Fruit fly (Drosophila melanogaster) whole organism, embryonic: ENCODE measurements around the gene Blm.

Experiments
- Ada2b ChIP-seq: fragments of 200-800 bp; sonication (Bioruptor generic); IDR thresholded peaks from 2 replicates; pipeline ENCODE4 v1.3.6; 2022; ENCODE audit warnings: missing biosample characterization, missing genetic modification characterization
- Asciz ChIP-seq: fragments of 200-800 bp; sonication (Bioruptor generic); optimal IDR thresholded peaks from 2 replicates; lab custom pipeline; 2017; ENCODE audit warnings: missing biosample characterization, mild to moderate bottlenecking, missing genetic modification characterization, missing genetic modification reagents
- B-H2 ChIP-seq: fragments of 200-800 bp; sonication (Bioruptor generic); optimal IDR thresholded peaks from 2 replicates; lab custom pipeline; 2018; ENCODE audit warnings: missing biosample characterization, mild to moderate bottlenecking, missing genetic modification characterization
- CG1024 ChIP-seq: fragments of 200-800 bp; sonication (Bioruptor generic); IDR thresholded peaks from 2 replicates; pipeline ENCODE4 v1.3.6; 2022; ENCODE audit warnings: missing biosample characterization, missing genetic modification characterization
- CG11085 ChIP-seq: fragments of 200-800 bp; sonication (Bioruptor generic); IDR thresholded peaks from 2 replicates; pipeline ENCODE4 v1.3.6; 2022; ENCODE audit warnings: missing biosample characterization, missing genetic modification characterization
- CG11247 ChIP-seq: fragments of 200-800 bp; sonication (Bioruptor generic); IDR thresholded peaks from 2 replicates; pipeline ENCODE4 v1.3.6; 2022; ENCODE audit warnings: missing biosample characterization, missing genetic modification characterization
- CG12391 ChIP-seq: fragments of 200-800 bp; sonication (Bioruptor generic); optimal IDR thresholded peaks from 3 replicates; lab custom pipeline; 2018; ENCODE audit warnings: missing biosample characterization, mild to moderate bottlenecking, missing genetic modification characterization, moderate library complexity
- CG13287 ChIP-seq: fragments of 200-800 bp; sonication (Bioruptor generic); IDR thresholded peaks from 2 replicates; pipeline ENCODE4 v1.3.6; 2022; ENCODE audit warnings: missing biosample characterization, missing genetic modification characterization; ENCODE audit not compliant: partially characterized antibody
- CG13296 ChIP-seq: fragments of 200-800 bp; sonication (Bioruptor generic); optimal IDR thresholded peaks from 3 replicates; lab custom pipeline; 2018; ENCODE audit warnings: missing biosample characterization, mild to moderate bottlenecking, missing genetic modification characterization
- CG13424 ChIP-seq: fragments of 200-800 bp; sonication (Bioruptor generic); optimal IDR thresholded peaks from 2 replicates; lab custom pipeline; 2019; ENCODE audit warnings: missing biosample characterization, mild to moderate bottlenecking, missing genetic modification characterization, moderate library complexity
- CG15479 ChIP-seq: fragments of 200-800 bp; sonication (Bioruptor generic); optimal IDR thresholded peaks from 3 replicates; lab custom pipeline; 2019; ENCODE audit warnings: missing biosample characterization, mild to moderate bottlenecking, missing genetic modification characterization, moderate library complexity
- CG16813 ChIP-seq: fragments of 200-800 bp; sonication (Bioruptor generic); IDR thresholded peaks from 3 replicates; pipeline ENCODE4 v1.3.6; 2022; ENCODE audit warnings: missing biosample characterization, missing genetic modification characterization; ENCODE audit not compliant: partially characterized antibody
- CG17328 ChIP-seq: fragments of 200-800 bp; sonication (Bioruptor generic); IDR thresholded peaks from 2 replicates; pipeline ENCODE4 v1.3.6; 2022; ENCODE audit warnings: missing biosample characterization, missing genetic modification characterization
- CG17829 ChIP-seq: fragments of 200-800 bp; optimal IDR thresholded peaks from 2 replicates; lab custom pipeline; 2019; ENCODE audit warnings: missing biosample characterization, mild to moderate bottlenecking, missing genetic modification characterization, moderate library complexity
- CG3065 ChIP-seq: fragments of 200-800 bp; sonication (Bioruptor generic); optimal IDR thresholded peaks from 2 replicates; lab custom pipeline; 2016; ENCODE audit warnings: missing biosample characterization, missing genetic modification characterization
- CG31441 ChIP-seq: fragments of 200-800 bp; sonication (Bioruptor generic); IDR thresholded peaks from 2 replicates; pipeline ENCODE4 v1.3.6; 2022; ENCODE audit warnings: missing biosample characterization, missing genetic modification characterization
- CG32772 ChIP-seq: fragments of 200-800 bp; sonication (Bioruptor generic); IDR thresholded peaks from 2 replicates; pipeline ENCODE4 v1.3.6; 2022; ENCODE audit warnings: missing biosample characterization, missing genetic modification characterization
- CG3847 ChIP-seq: fragments of 200-800 bp; sonication (Bioruptor generic); IDR thresholded peaks from 2 replicates; pipeline ENCODE4 v1.3.6; 2022; ENCODE audit warnings: missing biosample characterization, missing genetic modification characterization
- CG5180 ChIP-seq: fragments of 200-800 bp; sonication (Bioruptor generic); optimal IDR thresholded peaks from 3 replicates; lab custom pipeline; 2017; ENCODE audit warnings: missing biosample characterization, missing genetic modification characterization, mild to moderate bottlenecking, moderate library complexity, missing genetic modification reagents
- CG6175 ChIP-seq: fragments of 200-800 bp; sonication (Bioruptor generic); IDR thresholded peaks from 3 replicates; pipeline ENCODE4 v1.3.6; 2022; ENCODE audit warnings: missing biosample characterization, missing genetic modification characterization
- CG6254 ChIP-seq: fragments of 200-800 bp; sonication (Bioruptor generic); optimal IDR thresholded peaks from 3 replicates; lab custom pipeline; 2017; ENCODE audit warnings: mild to moderate bottlenecking, missing biosample characterization, missing genetic modification reagents, missing genetic modification characterization
- CG6272 ChIP-seq: fragments of 200-800 bp; sonication (Bioruptor generic); IDR thresholded peaks from 2 replicates; pipeline ENCODE4 v1.3.6; 2022; ENCODE audit warnings: missing biosample characterization, missing genetic modification characterization
- CG7556 ChIP-seq: fragments of 200-800 bp; sonication (Bioruptor generic); optimal IDR thresholded peaks from 2 replicates; lab custom pipeline; 2017; ENCODE audit warnings: missing biosample characterization, mild to moderate bottlenecking, missing genetic modification characterization
- CG8281 ChIP-seq: fragments of 200-800 bp; sonication (Bioruptor generic); optimal IDR thresholded peaks from 2 replicates; lab custom pipeline; 2018; ENCODE audit warnings: missing biosample characterization, mild to moderate bottlenecking, missing genetic modification characterization, moderate library complexity
- CG8290 ChIP-seq, 3 experiments: fragments of 200-800 bp; sonication (Bioruptor generic); optimal IDR thresholded peaks; 2 replicates each; lab custom pipeline; 2016 to 2019; ENCODE audit warnings: missing biosample characterization in 3 of 3, missing genetic modification characterization in 3 of 3, mild to moderate bottlenecking in 2 of 3, moderate library complexity in 1 of 3
- CG9437 ChIP-seq: fragments of 200-800 bp; sonication (Bioruptor generic); optimal IDR thresholded peaks from 2 replicates; lab custom pipeline; 2018; ENCODE audit warnings: missing biosample characterization, mild to moderate bottlenecking, missing genetic modification characterization
- HLH4C ChIP-seq: fragments of 200-800 bp; sonication (Bioruptor generic); IDR thresholded peaks from 3 replicates; pipeline ENCODE4 v1.3.6; 2022; ENCODE audit warnings: missing biosample characterization, missing genetic modification characterization; ENCODE audit not compliant: partially characterized antibody
- HLHmδ ChIP-seq: fragments of 200-800 bp; sonication (Bioruptor generic); optimal IDR thresholded peaks from 2 replicates; lab custom pipeline; 2018; ENCODE audit warnings: missing biosample characterization, mild to moderate bottlenecking, missing genetic modification characterization, moderate library complexity
- Lhr ChIP-seq: fragments of 200-800 bp; sonication (Bioruptor generic); optimal IDR thresholded peaks from 3 replicates; lab custom pipeline; 2017; ENCODE audit warnings: mild to moderate bottlenecking, missing biosample characterization, missing genetic modification reagents, missing genetic modification characterization
- Lpt ChIP-seq: fragments of >200 bp; optimal IDR thresholded peaks from 2 replicates; lab custom pipeline; 2018; ENCODE audit warnings: missing biosample characterization, missing genetic modification characterization
- Meics ChIP-seq: fragments of 200-800 bp; sonication (Bioruptor generic); optimal IDR thresholded peaks from 2 replicates; lab custom pipeline; 2017; ENCODE audit warnings: missing biosample characterization, mild to moderate bottlenecking, missing genetic modification characterization
- NC2α ChIP-seq: fragments of 200-800 bp; sonication (Bioruptor generic); optimal IDR thresholded peaks from 2 replicates; lab custom pipeline; 2016; ENCODE audit warnings: missing biosample characterization, missing genetic modification characterization
- TFAM ChIP-seq: fragments of 200-800 bp; sonication (Bioruptor generic); optimal IDR thresholded peaks from 2 replicates; lab custom pipeline; 2017; ENCODE audit warnings: missing biosample characterization, missing genetic modification characterization, inconsistent platforms
- Xbp1 ChIP-seq: fragments of 200-800 bp; sonication (Bioruptor generic); optimal IDR thresholded peaks from 3 replicates; lab custom pipeline; 2016; ENCODE audit warnings: missing biosample characterization, mild to moderate bottlenecking, missing genetic modification characterization
- ato ChIP-seq: fragments of 200-800 bp; sonication (Bioruptor generic); IDR thresholded peaks from 2 replicates; pipeline ENCODE4 v1.3.6; 2022; ENCODE audit warnings: missing biosample characterization, missing genetic modification characterization; ENCODE audit not compliant: partially characterized antibody
- bab2 ChIP-seq: fragments of 200-800 bp; sonication (Bioruptor generic); optimal IDR thresholded peaks from 2 replicates; lab custom pipeline; 2016; ENCODE audit warnings: missing biosample characterization, missing genetic modification characterization
- emc ChIP-seq: fragments of 200-800 bp; sonication (Bioruptor generic); optimal IDR thresholded peaks from 2 replicates; lab custom pipeline; 2016; ENCODE audit warnings: missing biosample characterization, missing genetic modification characterization
- gcm2 ChIP-seq: fragments of 200-800 bp; sonication (Bioruptor generic); optimal IDR thresholded peaks from 2 replicates; lab custom pipeline; 2016; ENCODE audit warnings: missing biosample characterization, missing genetic modification characterization
- hb ChIP-seq: fragments of 200-800 bp; sonication (Bioruptor generic); IDR thresholded peaks from 3 replicates; pipeline ENCODE4 v1.3.6; 2022; ENCODE audit warnings: missing biosample characterization, missing genetic modification characterization; ENCODE audit not compliant: partially characterized antibody
- her ChIP-seq: fragments of 200-800 bp; sonication (Bioruptor generic); optimal IDR thresholded peaks from 2 replicates; lab custom pipeline; 2016; ENCODE audit warnings: missing biosample characterization, missing genetic modification characterization
- nerfin-2 ChIP-seq: fragments of 200-800 bp; sonication (Bioruptor generic); IDR thresholded peaks from 2 replicates; pipeline ENCODE4 v1.3.6; 2022; ENCODE audit warnings: missing biosample characterization, missing genetic modification characterization; ENCODE audit not compliant: partially characterized antibody
- org-1 ChIP-seq: fragments of 200-800 bp; sonication (Bioruptor generic); optimal IDR thresholded peaks from 2 replicates; lab custom pipeline; 2017; ENCODE audit warnings: missing biosample characterization, missing genetic modification characterization
- p53 ChIP-seq: fragments of 200-800 bp; sonication (Bioruptor generic); optimal IDR thresholded peaks from 2 replicates; lab custom pipeline; 2016; ENCODE audit warnings: missing biosample characterization, missing genetic modification characterization
- sd ChIP-seq: fragments of 200-800 bp; sonication (Bioruptor generic); optimal IDR thresholded peaks from 3 replicates; lab custom pipeline; 2018; ENCODE audit warnings: missing biosample characterization, mild to moderate bottlenecking, missing genetic modification characterization, moderate library complexity
- sima ChIP-seq: fragments of 200-800 bp; sonication (Bioruptor generic); optimal IDR thresholded peaks from 2 replicates; lab custom pipeline; 2016; ENCODE audit warnings: missing biosample characterization, missing genetic modification characterization
- ttk ChIP-seq: fragments of 200-800 bp; sonication (Bioruptor generic); IDR thresholded peaks from 2 replicates; pipeline ENCODE4 v2.1.2; 2022; ENCODE audit warnings: missing biosample characterization, missing genetic modification characterization
- tx ChIP-seq: fragments of 200-800 bp; sonication (Bioruptor generic); optimal IDR thresholded peaks from 2 replicates; lab custom pipeline; 2016; ENCODE audit warnings: missing biosample characterization, missing genetic modification characterization
- vnd ChIP-seq: fragments of 200-800 bp; sonication (Bioruptor generic); IDR thresholded peaks from 3 replicates; pipeline ENCODE4 v1.3.6; 2022; ENCODE audit warnings: missing biosample characterization, missing genetic modification characterization; ENCODE audit not compliant: partially characterized antibody
- zfh2 ChIP-seq: fragments of 200-800 bp; sonication (Bioruptor generic); optimal IDR thresholded peaks from 2 replicates; lab custom pipeline; 2016; ENCODE audit warnings: missing biosample characterization, missing genetic modification characterization

Blm gene

dm6 chr3R:11780181-11780688, 38.7 kb upstream of the Blm start (continued):
- TF ChIP-seq CG9437 (peak; percentile 88), bab2 (GFP tag; lab: Kevin White, UChicago) (peak; percentile 35), HLH4C (GFP tag; lab: Robert Waterston, UW) (no peak), emc (GFP tag; lab: Kevin White, UChicago) (no peak), Lpt (GFP tag; lab: Kevin White, UChicago) (no peak), p53 (GFP tag; lab: Kevin White, UChicago) (no peak), org-1 (GFP tag; lab: Kevin White, UChicago) (peak; percentile 85), vnd (GFP tag; lab: Robert Waterston, UW) (no peak), CG16813 (no peak), tx (no peak), sd (tag; lab: Kevin White, UChicago) (peak; percentile 10), Ada2b (GFP tag; lab: Robert Waterston, UW) (peak; percentile 53; the same call in 1 of the 2 replicates), CG11085 (GFP tag; lab: Robert Waterston, UW) (no peak), CG6254 (peak; percentile 93), CG11247 (GFP tag; lab: Robert Waterston, UW) (peak; percentile 59; the same call in 1 of the 2 replicates), NC2α (GFP tag; lab: Kevin White, UChicago) (no peak), CG15479 (GFP tag; lab: Kevin White, UChicago) (peak; percentile 63), CG8290 (GFP tag; optimal IDR thresholded peaks at IDR 0.05; lab: Kevin White, UChicago) (peak; percentile 92), CG8290 (tag; optimal IDR thresholded peaks at IDR 0.05; lab: Kevin White, UChicago) (peak in 1 of 2 experiments; percentile 71), nerfin-2 (no peak), CG3065 (GFP tag; lab: Kevin White, UChicago) (peak; percentile 88), ato (GFP tag; lab: Robert Waterston, UW) (no peak), CG17829 (tag; lab: Kevin White, UChicago) (peak; percentile 99), CG8281 (tag; lab: Kevin White, UChicago) (peak; percentile 74), CG12391 (peak; percentile 97), CG13287 (GFP tag; lab: Robert Waterston, UW) (no peak), CG1024 (GFP tag; lab: Robert Waterston, UW) (peak; percentile 80), zfh2 (GFP tag; lab: Kevin White, UChicago) (no peak), gcm2 (GFP tag; lab: Kevin White, UChicago) (no peak), CG3847 (GFP tag; lab: Robert Waterston, UW) (peak; percentile 36; the same call in 1 of the 2 replicates), CG13296 (GFP tag; lab: Kevin White, UChicago) (no peak), HLHmδ (GFP tag; lab: Kevin White, UChicago) (no peak), Lhr (GFP tag; lab: Kevin White, UChicago) (peak; percentile 89), CG6272 (peak; percentile 85), Xbp1 (GFP tag; lab: Kevin White, UChicago) (peak; percentile 93), CG13424 (peak; percentile 94), ttk (GFP tag; lab: Robert Waterston, UW) (peak; percentile 88), hb (GFP tag; lab: Robert Waterston, UW) (no peak), CG31441 (peak; percentile 99), Meics (GFP tag; lab: Kevin White, UChicago) (peak; percentile 66), CG6175 (GFP tag; lab: Robert Waterston, UW) (no peak), Asciz (peak; percentile 93), CG5180 (GFP tag; lab: Kevin White, UChicago) (peak; percentile 79), sima (GFP tag; lab: Kevin White, UChicago) (no peak), CG17328 (GFP tag; lab: Robert Waterston, UW) (peak; percentile 96), CG32772 (peak; percentile 87), TFAM (GFP tag; lab: Kevin White, UChicago) (peak; percentile 86), her (no peak), CG7556 (GFP tag; lab: Kevin White, UChicago) (peak; percentile 95), B-H2 (GFP tag; lab: Kevin White, UChicago) (no peak)
